Worm (Caenorhabditis elegans) whole organism, late embryonic: Measurements from ENCODE around the gene F45F2.9.

ENCODE experiments used
- F13H6.1 ChIP-seq: sonication (generic microtip); optimal IDR thresholded peaks from 2 replicates; lab custom pipeline; 2016; ENCODE audit warnings: missing genetic modification characterization, missing compliant biosample characterization
- K02D7.2 ChIP-seq: sonication (generic microtip); optimal IDR thresholded peaks from 2 replicates; lab custom pipeline; 2017; ENCODE audit warnings: mild to moderate bottlenecking, missing genetic modification characterization, missing compliant biosample characterization
- T23F11.4 ChIP-seq: fragments of 200-800 bp; sonication (Bioruptor generic); optimal IDR thresholded peaks from 2 replicates; lab custom pipeline; 2018; ENCODE audit warnings: mild to moderate bottlenecking, missing genetic modification characterization, missing compliant biosample characterization
- Y22D7AL.16 ChIP-seq: sonication (generic microtip); optimal IDR thresholded peaks from 2 replicates; lab custom pipeline; 2016; ENCODE audit warnings: missing genetic modification characterization, missing compliant biosample characterization
- ama-1 ChIP-seq: fragments of 150-350 bp; optimal IDR thresholded peaks from 2 replicates; lab custom pipeline; 2014
- ceh-14 ChIP-seq: sonication (generic microtip); optimal IDR thresholded peaks from 2 replicates; lab custom pipeline; 2016; ENCODE audit warnings: missing genotype, missing genetic modification characterization, missing compliant biosample characterization
- ceh-18 ChIP-seq: sonication (generic microtip); optimal IDR thresholded peaks from 2 replicates; lab custom pipeline; 2016; ENCODE audit warnings: missing genetic modification characterization, missing compliant biosample characterization
- ceh-19 ChIP-seq: fragments of 200-800 bp; sonication (Bioruptor generic); optimal IDR thresholded peaks from 2 replicates; lab custom pipeline; 2018; ENCODE audit warnings: mild to moderate bottlenecking, missing genetic modification characterization, missing compliant biosample characterization
- ceh-24 ChIP-seq: sonication (generic microtip); optimal IDR thresholded peaks from 2 replicates; lab custom pipeline; 2016; ENCODE audit warnings: mild to moderate bottlenecking, missing genetic modification characterization, missing compliant biosample characterization
- ceh-30 ChIP-seq: fragments of 150-350 bp; optimal IDR thresholded peaks from 2 replicates; lab custom pipeline; 2014; ENCODE audit warnings: missing biosample characterization, missing genetic modification characterization
- ceh-31 ChIP-seq: sonication (generic microtip); optimal IDR thresholded peaks from 2 replicates; lab custom pipeline; 2016; ENCODE audit warnings: missing genetic modification characterization, missing compliant biosample characterization
- ceh-34 ChIP-seq: sonication (generic microtip); optimal IDR thresholded peaks from 2 replicates; lab custom pipeline; 2016; ENCODE audit warnings: mild to moderate bottlenecking, missing genetic modification characterization, missing compliant biosample characterization
- ceh-48 ChIP-seq: sonication (generic microtip); optimal IDR thresholded peaks from 2 replicates; lab custom pipeline; 2016; ENCODE audit warnings: missing genetic modification characterization, inconsistent platforms, missing compliant biosample characterization
- ceh-9 ChIP-seq: sonication (generic microtip); optimal IDR thresholded peaks from 2 replicates; lab custom pipeline; 2016; ENCODE audit warnings: mild to moderate bottlenecking, missing genetic modification characterization, inconsistent platforms, missing compliant biosample characterization
- dmd-4 ChIP-seq: sonication (generic microtip); optimal IDR thresholded peaks from 2 replicates; lab custom pipeline; 2016; ENCODE audit warnings: borderline replicate concordance, missing genetic modification characterization, missing compliant biosample characterization
- dve-1 ChIP-seq: sonication (generic microtip); optimal IDR thresholded peaks from 2 replicates; lab custom pipeline; 2017; ENCODE audit warnings: antibody characterized with exemption, mild to moderate bottlenecking, missing genetic modification characterization, missing compliant biosample characterization
- elt-2 ChIP-seq: sonication (generic microtip); optimal IDR thresholded peaks from 2 replicates; lab custom pipeline; 2016; ENCODE audit warnings: missing genetic modification reagents, missing genetic modification characterization, missing compliant biosample characterization
- elt-4 ChIP-seq: sonication (generic microtip); optimal IDR thresholded peaks from 2 replicates; lab custom pipeline; 2016; ENCODE audit warnings: missing genetic modification characterization, missing compliant biosample characterization
- ets-4 ChIP-seq: sonication (generic microtip); optimal IDR thresholded peaks from 2 replicates; lab custom pipeline; 2016; ENCODE audit warnings: missing genetic modification characterization, missing compliant biosample characterization
- eyg-1 ChIP-seq: sonication (generic microtip); optimal IDR thresholded peaks from 2 replicates; lab custom pipeline; 2016; ENCODE audit warnings: missing genotype, missing genetic modification characterization, missing compliant biosample characterization
- fax-1 ChIP-seq: sonication (generic microtip); optimal IDR thresholded peaks from 2 replicates; lab custom pipeline; 2016; ENCODE audit warnings: missing genotype, missing genetic modification characterization, missing compliant biosample characterization
- fkh-10 ChIP-seq: fragments of 150-350 bp; optimal IDR thresholded peaks from 2 replicates; lab custom pipeline; 2014; ENCODE audit warnings: missing biosample characterization, missing genetic modification reagents, missing genetic modification characterization
- fkh-6 ChIP-seq: sonication (generic microtip); optimal IDR thresholded peaks from 2 replicates; lab custom pipeline; 2016; ENCODE audit warnings: missing genetic modification characterization, missing compliant biosample characterization
- hlh-13 ChIP-seq: fragments of 200-800 bp; sonication (Bioruptor generic); optimal IDR thresholded peaks from 2 replicates; lab custom pipeline; 2018; ENCODE audit warnings: mild to moderate bottlenecking, missing genetic modification characterization, missing compliant biosample characterization
- hlh-30 ChIP-seq: sonication (generic microtip); optimal IDR thresholded peaks from 2 replicates; lab custom pipeline; 2017; ENCODE audit warnings: antibody characterized with exemption, missing genetic modification characterization, missing compliant biosample characterization; ENCODE audit not compliant: insufficient read depth
- hlh-6 ChIP-seq: sonication (generic microtip); optimal IDR thresholded peaks from 2 replicates; lab custom pipeline; 2016; ENCODE audit warnings: missing genotype, missing genetic modification characterization, missing compliant biosample characterization
- nhr-232 ChIP-seq: sonication (generic microtip); optimal IDR thresholded peaks from 2 replicates; lab custom pipeline; 2016; ENCODE audit warnings: missing genetic modification characterization, missing compliant biosample characterization
- npax-4 ChIP-seq: sonication (generic microtip); optimal IDR thresholded peaks from 2 replicates; lab custom pipeline; 2016; ENCODE audit warnings: missing genetic modification characterization, missing compliant biosample characterization
- pat-9 ChIP-seq: fragments of 200-800 bp; sonication (Bioruptor generic); optimal IDR thresholded peaks from 2 replicates; lab custom pipeline; 2018; ENCODE audit warnings: mild to moderate bottlenecking, missing genetic modification characterization, moderate library complexity, missing compliant biosample characterization
- pqm-1 ChIP-seq: sonication (generic microtip); optimal IDR thresholded peaks from 2 replicates; lab custom pipeline; 2016; ENCODE audit warnings: missing genetic modification characterization, missing compliant biosample characterization
- pros-1 ChIP-seq: fragments of 150-350 bp; optimal IDR thresholded peaks from 2 replicates; lab custom pipeline; 2014; ENCODE audit warnings: missing biosample characterization, missing genetic modification reagents, missing genetic modification characterization
- ref-2 ChIP-seq: sonication (generic microtip); optimal IDR thresholded peaks from 2 replicates; lab custom pipeline; 2016; ENCODE audit warnings: missing genetic modification characterization, missing compliant biosample characterization
- sdc-2 ChIP-seq: sonication (generic microtip); optimal IDR thresholded peaks from 2 replicates; lab custom pipeline; 2016; ENCODE audit warnings: missing genotype, missing genetic modification characterization, missing compliant biosample characterization
- sox-2 ChIP-seq: fragments of 200-800 bp; sonication (Bioruptor generic); IDR thresholded peaks from 2 replicates; pipeline ENCODE4 v1.3.6; 2022; ENCODE audit warnings: missing genetic modification reagents, missing genetic modification characterization, missing compliant biosample characterization
- sox-4 ChIP-seq: sonication (generic microtip); optimal IDR thresholded peaks from 2 replicates; lab custom pipeline; 2017; ENCODE audit warnings: mild to moderate bottlenecking, missing genetic modification characterization, inconsistent platforms, missing compliant biosample characterization
- syd-9 ChIP-seq: sonication (generic microtip); optimal IDR thresholded peaks from 2 replicates; lab custom pipeline; 2016; ENCODE audit warnings: mild to moderate bottlenecking, missing genetic modification characterization, moderate library complexity, missing compliant biosample characterization
- tbx-2 ChIP-seq: sonication (generic microtip); optimal IDR thresholded peaks from 2 replicates; lab custom pipeline; 2016; ENCODE audit warnings: missing genetic modification characterization, missing compliant biosample characterization
- ttx-3 ChIP-seq: sonication (generic microtip); optimal IDR thresholded peaks from 2 replicates; lab custom pipeline; 2016; ENCODE audit warnings: missing genetic modification reagents, missing genetic modification characterization, missing compliant biosample characterization
- unc-42 ChIP-seq: sonication (generic microtip); optimal IDR thresholded peaks from 2 replicates; lab custom pipeline; 2016; ENCODE audit warnings: missing genotype, missing genetic modification characterization, missing compliant biosample characterization
- unc-55 ChIP-seq: sonication (generic microtip); optimal IDR thresholded peaks from 2 replicates; lab custom pipeline; 2017; ENCODE audit warnings: missing biosample characterization, missing genetic modification reagents, missing genetic modification characterization
- unc-86 ChIP-seq: sonication (generic microtip); optimal IDR thresholded peaks from 2 replicates; lab custom pipeline; 2016; ENCODE audit warnings: missing genetic modification characterization, missing compliant biosample characterization
- ztf-16 ChIP-seq: sonication (generic microtip); optimal IDR thresholded peaks from 2 replicates; lab custom pipeline; 2017; ENCODE audit warnings: missing genetic modification characterization, missing compliant biosample characterization

The F45F2.9 gene

DNA sequence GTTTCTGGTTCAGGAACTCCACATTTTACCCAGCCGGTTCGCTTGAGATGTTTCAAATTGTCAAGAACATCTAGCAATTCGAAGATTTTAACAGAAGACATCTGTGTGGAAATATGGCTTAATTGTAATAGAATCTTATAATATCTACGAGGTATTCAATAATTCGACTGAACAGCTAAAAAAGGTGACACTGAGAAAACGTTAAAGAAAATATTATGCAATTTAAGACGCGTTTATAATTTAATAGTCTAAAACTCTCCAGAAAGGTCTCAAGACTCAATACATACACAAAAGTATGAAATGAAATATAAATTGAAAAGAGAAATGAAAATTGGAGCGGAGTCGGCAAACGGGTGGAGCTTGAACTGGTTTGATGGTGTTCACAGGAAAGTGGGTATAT, at the start of gene F45F2.9:
TSS of gene F45F2.9 (minus strand) at position 101 of the 400 bp plus-strand sequence.
- TF ChIP-seq sox-4 (tag; lab: Kevin White, UChicago) (no peak), pqm-1 (no peak), pros-1 (no peak)
- TF ChIP-seq, all 69 proteins: peak for 0

DNA sequence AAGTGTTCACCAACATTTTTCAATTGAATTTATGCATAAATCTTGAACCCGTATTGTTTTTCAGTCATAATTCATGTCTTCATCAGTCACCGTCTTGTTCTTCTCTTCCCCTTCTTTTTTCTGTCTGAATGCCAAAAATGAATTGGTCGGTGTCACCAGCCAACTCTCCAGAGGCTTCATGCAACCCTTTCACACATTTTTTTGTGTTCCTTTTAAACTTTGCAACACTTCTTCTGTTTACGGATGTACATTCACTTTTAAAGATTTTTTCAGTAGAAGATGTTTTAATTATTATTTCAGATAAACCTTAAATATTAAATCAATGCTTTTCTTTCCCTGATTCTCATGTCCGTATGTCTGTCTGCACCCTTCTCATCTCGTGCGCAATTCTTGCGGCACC, 47.7 kb upstream of the F45F2.9 start, which contains the start of gene acr-16:
TSS of gene acr-16 (plus strand) at position 301 of the 400 bp plus-strand sequence.
- TF ChIP-seq ceh-48 (tag; lab: Kevin White, UChicago): no peak
- no peak for TF ChIP-seq elt-2
- TF ChIP-seq eyg-1 (tag; lab: Kevin White, UChicago): no peak
- TF ChIP-seq ceh-18: no peak
- no peak for TF ChIP-seq sox-4 (tag; lab: Kevin White, UChicago)
- no peak for TF ChIP-seq ztf-16 (tag; lab: Kevin White, UChicago)
- TF ChIP-seq hlh-6 (tag; lab: Kevin White, UChicago): no peak
- no peak for TF ChIP-seq unc-55
- TF ChIP-seq pros-1: no peak
- TF ChIP-seq dmd-4: no peak
- TF ChIP-seq T23F11.4 (GFP tag; lab: Kevin White, UChicago): no peak
- TF ChIP-seq ceh-34 (tag; lab: Kevin White, UChicago): no peak
- TF ChIP-seq sdc-2: no peak

DNA sequence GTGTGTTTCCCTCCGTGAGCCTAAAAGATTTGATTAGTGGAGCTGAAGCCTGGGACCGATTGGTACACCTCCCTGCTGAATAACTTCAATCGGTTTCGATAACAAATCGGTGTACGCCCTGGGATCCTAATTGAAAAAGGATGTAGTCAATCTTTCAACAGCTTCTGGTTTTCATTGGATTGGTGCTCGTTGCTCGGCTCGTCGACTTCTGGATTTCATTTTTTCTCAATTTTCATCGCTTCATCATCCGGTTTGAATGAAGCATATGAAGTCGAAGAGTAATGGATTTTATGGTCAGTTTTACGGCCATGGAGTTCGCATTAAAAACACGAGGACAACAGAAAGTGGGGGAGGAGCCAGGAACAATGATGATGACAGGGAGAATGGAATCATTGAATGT, 42.7 kb upstream of the F45F2.9 start:
- TF ChIP-seq ceh-24 (no peak), hlh-13 (no peak), Y22D7AL.16 (tag; lab: Kevin White, UChicago) (no peak), ama-1 (lab: Kevin White, UChicago) (no peak), ceh-30 (tag; lab: Kevin White, UChicago) (no peak), fax-1 (tag; lab: Kevin White, UChicago) (no peak), unc-42 (tag; lab: Kevin White, UChicago) (peak; percentile 24)

DNA sequence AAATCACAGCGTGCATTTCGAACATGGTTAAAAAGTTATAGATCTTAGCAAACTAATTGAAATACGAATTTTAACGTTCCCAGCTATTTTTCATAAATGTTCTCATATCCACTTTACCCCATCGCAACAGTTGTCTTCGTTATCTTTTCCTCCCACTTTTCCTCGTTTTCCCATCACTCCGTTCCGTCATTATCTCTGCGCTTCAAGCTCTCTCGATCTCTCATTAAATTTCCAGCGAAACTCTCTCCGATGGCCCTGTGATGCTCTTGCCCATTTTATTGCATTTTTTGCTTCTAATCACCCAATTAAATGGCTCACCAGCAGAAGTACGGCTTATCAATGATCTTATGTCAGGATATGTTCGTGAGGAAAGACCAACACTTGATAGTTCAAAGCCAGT, 39.2 kb upstream of the F45F2.9 start, which contains the start of gene acr-15:
TSS of gene acr-15 (plus strand) at position 236 of the 400 bp plus-strand sequence.
- TF ChIP-seq npax-4 (no peak), hlh-13 (no peak), ceh-34 (tag; lab: Kevin White, UChicago) (no peak), ceh-14 (tag; lab: Kevin White, UChicago) (no peak), sox-2 (GFP tag; lab: Robert Waterston, UW) (no peak), ceh-9 (tag; lab: Kevin White, UChicago) (no peak), ref-2 (tag; lab: Kevin White, UChicago) (no peak), ceh-19 (GFP tag; lab: Kevin White, UChicago) (no peak), elt-4 (tag; lab: Kevin White, UChicago) (no peak), unc-42 (tag; lab: Kevin White, UChicago) (no peak), ceh-31 (no peak), sdc-2 (no peak), tbx-2 (tag; lab: Kevin White, UChicago) (no peak), ceh-30 (tag; lab: Kevin White, UChicago) (no peak), syd-9 (no peak), hlh-30 (tag; lab: Kevin White, UChicago) (no peak), K02D7.2 (tag; lab: Kevin White, UChicago) (no peak)

DNA sequence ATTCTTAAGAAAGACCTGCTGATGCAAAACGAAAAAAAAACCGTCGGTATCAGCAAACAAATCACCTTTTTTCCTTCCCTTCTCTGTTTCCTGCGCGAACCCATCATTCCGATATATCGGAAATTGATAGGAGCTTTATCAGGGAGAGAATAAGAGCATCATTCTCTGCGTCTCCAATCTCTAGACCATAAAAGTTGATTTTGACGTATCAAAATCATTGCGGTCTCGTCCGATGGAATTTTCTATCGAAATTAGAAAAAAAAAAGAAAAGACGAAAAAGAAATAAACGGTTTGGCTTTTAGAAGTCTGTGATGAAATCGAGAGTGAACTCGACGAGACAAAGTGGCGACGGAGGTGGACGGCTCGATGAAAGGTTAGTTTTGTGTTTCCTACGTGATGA, 35.7 kb upstream of the F45F2.9 start, which contains the start of gene stdh-4:
TSS of gene stdh-4 (plus strand) at position 301 of the 400 bp plus-strand sequence.
- no peak for TF ChIP-seq fkh-10 (GFP tag; lab: Kevin White, UChicago)
- TF ChIP-seq npax-4: no peak
- TF ChIP-seq unc-55: no peak
- no peak for TF ChIP-seq ets-4 (tag; lab: Kevin White, UChicago)
- no peak for TF ChIP-seq F13H6.1 (tag; lab: Kevin White, UChicago)
- TF ChIP-seq unc-86 (tag; lab: Kevin White, UChicago): no peak
- no peak for TF ChIP-seq dve-1 (tag; lab: Kevin White, UChicago)
- no peak for TF ChIP-seq ceh-24
- no peak for TF ChIP-seq fkh-6 (tag; lab: Kevin White, UChicago)
- no peak for TF ChIP-seq K02D7.2 (tag; lab: Kevin White, UChicago)
- no peak for TF ChIP-seq nhr-232 (tag; lab: Kevin White, UChicago)
- no peak for TF ChIP-seq ceh-34 (tag; lab: Kevin White, UChicago)
- TF ChIP-seq pat-9 (tag; lab: Kevin White, UChicago): no peak
- TF ChIP-seq ttx-3 (tag; lab: Kevin White, UChicago): no peak
